Worm (Caenorhabditis elegans) whole organism, L1 larva: ENCODE measurements around the gene tab-1.

ENCODE experiments used
- C04F5.9 ChIP-seq: sonication (generic microtip); optimal IDR thresholded peaks from 2 replicates; lab custom pipeline; 2016; ENCODE audit warnings: missing genetic modification characterization, missing compliant biosample characterization
- C16A3.4 ChIP-seq: fragments of 150-350 bp; optimal IDR thresholded peaks from 2 replicates; lab custom pipeline; 2014; ENCODE audit warnings: missing biosample characterization, missing genetic modification characterization
- C34B4.2 ChIP-seq: sonication (generic microtip); optimal IDR thresholded peaks from 2 replicates; lab custom pipeline; 2017; ENCODE audit warnings: mild to moderate bottlenecking, missing genetic modification characterization, missing compliant biosample characterization
- F16B12.6 ChIP-seq: fragments of 150-350 bp; optimal IDR thresholded peaks from 2 replicates; lab custom pipeline; 2014; ENCODE audit warnings: missing biosample characterization, missing genetic modification characterization
- aha-1 ChIP-seq: fragments of 150-350 bp; optimal IDR thresholded peaks from 2 replicates; lab custom pipeline; 2014; ENCODE audit warnings: missing biosample characterization, missing genetic modification characterization
- alr-1 ChIP-seq: fragments of 200-800 bp; sonication (Bioruptor generic); optimal IDR thresholded peaks from 2 replicates; lab custom pipeline; 2018; ENCODE audit warnings: borderline replicate concordance, mild to moderate bottlenecking, missing genetic modification characterization, missing compliant biosample characterization
- blmp-1 ChIP-seq: fragments of 150-350 bp; optimal IDR thresholded peaks from 2 replicates; lab custom pipeline; 2014; ENCODE audit warnings: missing biosample characterization, missing genetic modification characterization
- ceh-82 ChIP-seq, 3 experiments: fragments of 150-350 bp in 1 of 3; sonication (generic microtip) in 2 of 3; optimal IDR thresholded peaks; 2 replicates each; lab custom pipeline; 2014 to 2017; ENCODE audit warnings: missing biosample characterization in 3 of 3, missing genetic modification characterization in 3 of 3
- ceh-88 ChIP-seq: fragments of 200-800 bp; sonication (Bioruptor generic); IDR thresholded peaks from 2 replicates; pipeline ENCODE4 v1.3.6; 2022; ENCODE audit warnings: missing genetic modification characterization, missing compliant biosample characterization
- ceh-90 ChIP-seq: sonication (generic microtip); optimal IDR thresholded peaks from 2 replicates; lab custom pipeline; 2016; ENCODE audit warnings: missing genetic modification characterization, missing compliant biosample characterization
- dsc-1 ChIP-seq: sonication (generic microtip); optimal IDR thresholded peaks from 2 replicates; lab custom pipeline; 2016; ENCODE audit warnings: mild to moderate bottlenecking, missing genetic modification characterization, missing compliant biosample characterization
- efl-1 ChIP-seq, 4 experiments: fragments of 150-350 bp; optimal IDR thresholded peaks in 3 of 4; peaks in 1 of 4; 1 replicate in 1 of 4; 2 replicates in 3 of 4; lab custom pipeline; 2014; ENCODE audit warnings: missing biosample characterization in 2 of 4, missing genetic modification characterization in 2 of 4, missing genetic modification reagents in 2 of 4
- efl-3 ChIP-seq: fragments of 200-800 bp; sonication (Bioruptor generic); optimal IDR thresholded peaks from 2 replicates; lab custom pipeline; 2018; ENCODE audit warnings: mild to moderate bottlenecking, missing genetic modification characterization, missing compliant biosample characterization
- egl-27 ChIP-seq, 2 experiments: fragments of 150-350 bp in 1 of 2; sonication (generic microtip); optimal IDR thresholded peaks; 3 replicates each; lab custom pipeline; 2017 to 2018; ENCODE audit warnings: missing biosample characterization in 2 of 2, missing genetic modification characterization in 2 of 2, missing genetic modification reagents in 2 of 2
- elt-2 ChIP-seq: sonication (generic microtip); optimal IDR thresholded peaks from 2 replicates; lab custom pipeline; 2016; ENCODE audit warnings: missing genetic modification characterization, mild to moderate bottlenecking, inconsistent platforms, missing compliant biosample characterization, missing genetic modification reagents
- elt-3 ChIP-seq, 6 experiments: fragments of 150-350 bp in 1 of 6; sonication (generic microtip); optimal IDR thresholded peaks; 2 replicates each; lab custom pipeline; 2017 to 2018; ENCODE audit warnings: missing biosample characterization in 6 of 6, missing genetic modification characterization in 6 of 6, inconsistent platforms in 1 of 6
- fkh-8 ChIP-seq: sonication (generic microtip); optimal IDR thresholded peaks from 2 replicates; lab custom pipeline; 2016; ENCODE audit warnings: mild to moderate bottlenecking, missing genetic modification characterization, missing compliant biosample characterization
- fos-1 ChIP-seq: fragments of 150-350 bp; optimal IDR thresholded peaks from 2 replicates; lab custom pipeline; 2014; ENCODE audit warnings: missing biosample characterization, missing genetic modification characterization
- jun-1 ChIP-seq: fragments of 150-350 bp; optimal IDR thresholded peaks from 2 replicates; lab custom pipeline; 2014; ENCODE audit warnings: missing biosample characterization, missing genetic modification reagents, missing genetic modification characterization
- lin-13 ChIP-seq: fragments of 150-350 bp; optimal IDR thresholded peaks from 2 replicates; lab custom pipeline; 2014; ENCODE audit warnings: missing biosample characterization, missing genetic modification reagents, missing genetic modification characterization
- lin-14 ChIP-seq: fragments of 200-800 bp; sonication (Bioruptor generic); optimal IDR thresholded peaks from 2 replicates; lab custom pipeline; 2018; ENCODE audit warnings: mild to moderate bottlenecking, missing genetic modification characterization, moderate library complexity, missing compliant biosample characterization
- lin-35 ChIP-seq, 2 experiments: fragments of 150-350 bp; optimal IDR thresholded peaks; 2 replicates each; lab custom pipeline; 2014; ENCODE audit warnings: missing biosample characterization in 2 of 2, missing genetic modification characterization in 2 of 2, missing genetic modification reagents in 2 of 2
- mab-9 ChIP-seq: fragments of 200-800 bp; sonication (Bioruptor generic); IDR thresholded peaks from 2 replicates; pipeline ENCODE4 v1.3.6; 2022; ENCODE audit warnings: missing genetic modification reagents, missing genetic modification characterization, missing compliant biosample characterization
- mdl-1 ChIP-seq, 2 experiments: fragments of 150-350 bp; optimal IDR thresholded peaks; 2 replicates each; lab custom pipeline; 2014 to 2017; ENCODE audit warnings: missing biosample characterization in 2 of 2, missing genetic modification characterization in 2 of 2, inconsistent platforms in 1 of 2
- mep-1 ChIP-seq: fragments of 150-350 bp; optimal IDR thresholded peaks from 2 replicates; lab custom pipeline; 2014; ENCODE audit warnings: missing biosample characterization, missing genetic modification characterization
- nhr-11 ChIP-seq: fragments of 150-350 bp; optimal IDR thresholded peaks from 2 replicates; lab custom pipeline; 2014; ENCODE audit warnings: missing biosample characterization, missing genetic modification characterization
- nhr-12 ChIP-seq: sonication (generic microtip); optimal IDR thresholded peaks from 2 replicates; lab custom pipeline; 2017; ENCODE audit warnings: missing biosample characterization, missing genetic modification characterization
- nhr-20 ChIP-seq: sonication (generic microtip); optimal IDR thresholded peaks from 2 replicates; lab custom pipeline; 2016; ENCODE audit warnings: mild to moderate bottlenecking, missing genetic modification characterization, missing compliant biosample characterization
- nhr-28 ChIP-seq: fragments of 150-350 bp; optimal IDR thresholded peaks from 2 replicates; lab custom pipeline; 2014; ENCODE audit warnings: missing biosample characterization, missing genetic modification characterization
- nhr-47 ChIP-seq: sonication (generic microtip); optimal IDR thresholded peaks from 2 replicates; lab custom pipeline; 2016; ENCODE audit warnings: mild to moderate bottlenecking, missing genetic modification characterization, moderate library complexity, missing compliant biosample characterization
- nhr-71 ChIP-seq: sonication (generic microtip); optimal IDR thresholded peaks from 2 replicates; lab custom pipeline; 2016; ENCODE audit warnings: mild to moderate bottlenecking, missing genetic modification characterization, moderate library complexity, missing compliant biosample characterization
- nhr-84 ChIP-seq: sonication (generic microtip); optimal IDR thresholded peaks from 2 replicates; lab custom pipeline; 2017; ENCODE audit warnings: missing biosample characterization, missing genetic modification characterization
- nhr-85 ChIP-seq: sonication (generic microtip); peaks from one replicate; lab custom pipeline; 2016; ENCODE audit warnings: missing genetic modification characterization, inconsistent platforms, missing compliant biosample characterization
- nhr-90 ChIP-seq: sonication (generic microtip); optimal IDR thresholded peaks from 2 replicates; lab custom pipeline; 2016; ENCODE audit warnings: mild to moderate bottlenecking, missing genetic modification characterization, missing compliant biosample characterization; ENCODE audit not compliant: poor library complexity
- rnt-1 ChIP-seq: sonication (generic microtip); optimal IDR thresholded peaks from 2 replicates; lab custom pipeline; 2016; ENCODE audit warnings: mild to moderate bottlenecking, missing genetic modification characterization, moderate library complexity, missing compliant biosample characterization
- snu-23 ChIP-seq: sonication (generic microtip); optimal IDR thresholded peaks from 2 replicates; lab custom pipeline; 2016; ENCODE audit warnings: missing genetic modification characterization, missing compliant biosample characterization
- sptf-1 ChIP-seq: fragments of 150-350 bp; optimal IDR thresholded peaks from 2 replicates; lab custom pipeline; 2014; ENCODE audit warnings: missing biosample characterization, missing genetic modification characterization
- swsn-7 ChIP-seq: sonication (generic microtip); optimal IDR thresholded peaks from 2 replicates; lab custom pipeline; 2016; ENCODE audit warnings: missing genetic modification characterization, missing compliant biosample characterization
- tbx-2 ChIP-seq: sonication (generic microtip); optimal IDR thresholded peaks from 2 replicates; lab custom pipeline; 2016; ENCODE audit warnings: missing genetic modification characterization, missing compliant biosample characterization
- unc-130 ChIP-seq: fragments of 150-350 bp; optimal IDR thresholded peaks from 2 replicates; lab custom pipeline; 2017; ENCODE audit warnings: missing biosample characterization, missing genetic modification characterization, inconsistent platforms
- unc-30 ChIP-seq: sonication (generic microtip); optimal IDR thresholded peaks from 2 replicates; lab custom pipeline; 2017; ENCODE audit warnings: missing biosample characterization, missing genetic modification characterization
- unc-86 ChIP-seq: sonication (generic microtip); optimal IDR thresholded peaks from 2 replicates; lab custom pipeline; 2016; ENCODE audit warnings: missing genetic modification characterization, missing compliant biosample characterization
- unc-98 ChIP-seq: fragments of 200-800 bp; sonication (Bioruptor generic); IDR thresholded peaks from 2 replicates; pipeline ENCODE4 v1.3.6; 2022; ENCODE audit warnings: missing genetic modification characterization, missing compliant biosample characterization
- vab-15 ChIP-seq: sonication (generic microtip); optimal IDR thresholded peaks from 2 replicates; lab custom pipeline; 2017; ENCODE audit warnings: missing genotype, mild to moderate bottlenecking, missing genetic modification characterization, missing compliant biosample characterization
- xbp-1 ChIP-seq: sonication (generic microtip); optimal IDR thresholded peaks from 2 replicates; lab custom pipeline; 2016; ENCODE audit warnings: missing genetic modification characterization, missing compliant biosample characterization
- zag-1 ChIP-seq: fragments of 150-350 bp; optimal IDR thresholded peaks from 2 replicates; lab custom pipeline; 2014; ENCODE audit warnings: missing biosample characterization, missing genetic modification characterization
- zip-4 ChIP-seq: fragments of 200-800 bp; sonication (Bioruptor generic); optimal IDR thresholded peaks from 2 replicates; lab custom pipeline; 2018; ENCODE audit warnings: mild to moderate bottlenecking, missing genetic modification characterization, moderate library complexity, missing compliant biosample characterization
- ztf-11 ChIP-seq, 2 experiments: sonication (generic microtip); optimal IDR thresholded peaks; 2 replicates each; lab custom pipeline; 2016 to 2017; ENCODE audit warnings: missing genetic modification characterization in 2 of 2, missing biosample characterization in 1 of 2, missing compliant biosample characterization in 1 of 2
- ztf-4 ChIP-seq: fragments of 150-350 bp; optimal IDR thresholded peaks from 2 replicates; lab custom pipeline; 2014; ENCODE audit warnings: missing biosample characterization, missing genetic modification characterization

Gene tab-1

ce11 chrII:6826726-6827125 lies 23.6 kb downstream of the tab-1 start (continued):
- TF ChIP-seq nhr-71: peak; percentile 51
- TF ChIP-seq dsc-1 (tag; lab: Kevin White, UChicago): no peak
- no peak for TF ChIP-seq efl-1 (optimal IDR thresholded peaks at IDR 0.05; lab: Kevin White, UChicago)
- peak in 1 of 2 experiments; percentile 91 for TF ChIP-seq efl-1 (GFP tag; optimal IDR thresholded peaks at IDR 0.05 in 1 of 2; lab: Kevin White, UChicago)
- peak; percentile 23 for TF ChIP-seq mep-1
- TF ChIP-seq ceh-90 (tag; lab: Kevin White, UChicago): no peak
- peak; percentile 51 for TF ChIP-seq nhr-85 (tag; lab: Kevin White, UChicago)
- no peak for TF ChIP-seq mab-9 (GFP tag; lab: Robert Waterston, UW)
- no peak for TF ChIP-seq zag-1
- no peak for TF ChIP-seq sptf-1
- no peak for TF ChIP-seq zip-4 (GFP tag; lab: Kevin White, UChicago)
- TF ChIP-seq efl-3 (GFP tag; lab: Kevin White, UChicago): no peak
- no peak for TF ChIP-seq ztf-11 (tag; optimal IDR thresholded peaks at IDR 0.05; lab: Kevin White, UChicago)
- TF ChIP-seq unc-130 (tag; lab: Kevin White, UChicago): peak; percentile 74
- TF ChIP-seq nhr-84: no peak
- no peak for TF ChIP-seq C04F5.9 (tag; lab: Kevin White, UChicago)
- no peak for TF ChIP-seq unc-98 (GFP tag; lab: Robert Waterston, UW)
- no peak for TF ChIP-seq nhr-11
- no peak for TF ChIP-seq lin-13 (GFP tag; lab: Kevin White, UChicago)
- TF ChIP-seq elt-2 (tag; lab: Kevin White, UChicago): no peak
- TF ChIP-seq egl-27 (tag; optimal IDR thresholded peaks at IDR 0.05; lab: Kevin White, UChicago): no peak
- no peak for TF ChIP-seq unc-30
- TF ChIP-seq elt-3 (tag; optimal IDR thresholded peaks at IDR 0.05; lab: Kevin White, UChicago): peak in 1 of 6 experiments; percentile 69
- no peak for TF ChIP-seq xbp-1
- TF ChIP-seq F16B12.6 (tag; lab: Kevin White, UChicago): no peak
- TF ChIP-seq C16A3.4 (tag; lab: Kevin White, UChicago): no peak
- no peak for TF ChIP-seq unc-86 (tag; lab: Kevin White, UChicago)
- TF ChIP-seq jun-1 (tag; lab: Kevin White, UChicago): no peak
- TF ChIP-seq nhr-12 (tag; lab: Kevin White, UChicago): no peak
- no peak for TF ChIP-seq C34B4.2 (tag; lab: Kevin White, UChicago)
- TF ChIP-seq mdl-1 (tag; optimal IDR thresholded peaks at IDR 0.05; lab: Kevin White, UChicago): peak in 1 of 2 experiments; percentile 16
- peak; percentile 25 for TF ChIP-seq tbx-2
- no peak for TF ChIP-seq fos-1 (tag; lab: Kevin White, UChicago)
- no peak for TF ChIP-seq nhr-28 (tag; lab: Kevin White, UChicago)
- TF ChIP-seq ceh-88: no peak
- peak; percentile 11 to 19 for TF ChIP-seq lin-35 (GFP tag; optimal IDR thresholded peaks at IDR 0.05; lab: Kevin White, UChicago)
- no peak for TF ChIP-seq vab-15 (tag; lab: Kevin White, UChicago)

- peak; percentile 10 for TF ChIP-seq unc-86 (tag; lab: Kevin White, UChicago)
- TF ChIP-seq ztf-4 (tag; lab: Kevin White, UChicago): peak; percentile 45
- peak; percentile 88 for TF ChIP-seq rnt-1
- TF ChIP-seq mep-1: peak; percentile 79
- peak; percentile 23 for TF ChIP-seq nhr-11
- TF ChIP-seq lin-14 (GFP tag; lab: Kevin White, UChicago): peak; percentile 96
- TF ChIP-seq mdl-1 (tag; optimal IDR thresholded peaks at IDR 0.05; lab: Kevin White, UChicago): peak in 1 of 2 experiments; percentile 58
- peak; percentile 18 to 25 for TF ChIP-seq lin-35 (GFP tag; optimal IDR thresholded peaks at IDR 0.05; lab: Kevin White, UChicago)
- TF ChIP-seq sptf-1: no peak
- TF ChIP-seq snu-23 (GFP tag; lab: Kevin White, UChicago): peak; percentile 58
- peak; percentile 18 for TF ChIP-seq swsn-7 (tag; lab: Kevin White, UChicago)
- peak; percentile 55 for TF ChIP-seq lin-13 (GFP tag; lab: Kevin White, UChicago)
- peak; percentile 30 for TF ChIP-seq vab-15 (tag; lab: Kevin White, UChicago)
- peak in 2 of 3 experiments; percentile 6 to 45 for TF ChIP-seq ceh-82 (tag; optimal IDR thresholded peaks at IDR 0.05; lab: Kevin White, UChicago)
- TF ChIP-seq F16B12.6 (tag; lab: Kevin White, UChicago): no peak
- TF ChIP-seq dsc-1 (tag; lab: Kevin White, UChicago): peak; percentile 62
- TF ChIP-seq alr-1: no peak
- peak; percentile 16 for TF ChIP-seq xbp-1
- TF ChIP-seq nhr-90: peak; percentile 3
- peak; percentile 93 for TF ChIP-seq nhr-85 (tag; lab: Kevin White, UChicago)
- peak; percentile 56 for TF ChIP-seq nhr-47 (tag; lab: Kevin White, UChicago)
- TF ChIP-seq egl-27 (tag; optimal IDR thresholded peaks at IDR 0.05; lab: Kevin White, UChicago): peak in 1 of 2 experiments; percentile 26
- TF ChIP-seq efl-1 (optimal IDR thresholded peaks at IDR 0.05; lab: Kevin White, UChicago): peak; percentile 27 to 36
- peak in 1 of 2 experiments; percentile 60 for TF ChIP-seq efl-1 (GFP tag; optimal IDR thresholded peaks at IDR 0.05 in 1 of 2; lab: Kevin White, UChicago)
- peak; percentile 35 for TF ChIP-seq fkh-8
- peak; percentile 84 for TF ChIP-seq blmp-1 (tag; lab: Kevin White, UChicago)
- peak; percentile 5 for TF ChIP-seq elt-2 (tag; lab: Kevin White, UChicago)
- TF ChIP-seq efl-3 (GFP tag; lab: Kevin White, UChicago): no peak
- no peak for TF ChIP-seq aha-1
- peak; percentile 76 for TF ChIP-seq nhr-20 (tag; lab: Kevin White, UChicago)
- TF ChIP-seq unc-130 (tag; lab: Kevin White, UChicago): peak; percentile 26
Observed at ce11 chrII:6827388-6827787, 24.3 kb downstream of the tab-1 start.
